Worm (Caenorhabditis elegans): Measurements from ENCODE around the gene srh-122.
"Not testable (repeated sequence)": the region's sequence is repeated elsewhere in the genome, so short reads cannot be mapped to it uniquely, and the experiment has no call there.

Gene srh-122

ce11 chrV:15369707-15370106 is 8.1 kb downstream of the srh-122 start, which contains the start of gene nhr-269:
TSS of gene nhr-269 (minus strand) at chrV:15369807.
- TF ChIP-seq che-1 (tag; optimal IDR thresholded peaks at IDR 0.05) (no peak), nhr-232 (tag; optimal IDR thresholded peaks at IDR 0.05) (no peak), elt-2 (tag; optimal IDR thresholded peaks at IDR 0.05) (no peak), ama-1 (optimal IDR thresholded peaks at IDR 0.05) (no peak), hlh-15 (tag; optimal IDR thresholded peaks at IDR 0.05) (no peak), pros-1 (tag; optimal IDR thresholded peaks at IDR 0.05) (no peak), nfya-1 (tag; optimal IDR thresholded peaks at IDR 0.05) (no peak), fkh-10 (GFP tag; optimal IDR thresholded peaks at IDR 0.05) (no peak)

ce11 chrV:15367770-15368169 is 10.0 kb downstream of the srh-122 start:
- TF ChIP-seq tbx-7 (tag; optimal IDR thresholded peaks at IDR 0.05) (no peak), zip-5 (tag; optimal IDR thresholded peaks at IDR 0.05) (no peak), hlh-8 (tag; optimal IDR thresholded peaks at IDR 0.05) (no peak), ceh-31 (tag; optimal IDR thresholded peaks at IDR 0.05) (no peak), ceh-22 (tag; optimal IDR thresholded peaks at IDR 0.05) (no peak), pha-2 (tag; optimal IDR thresholded peaks at IDR 0.05) (no peak), pax-1 (tag; optimal IDR thresholded peaks at IDR 0.05) (no peak), C38D4.7 (GFP tag; optimal IDR thresholded peaks at IDR 0.05) (no peak), ref-2 (tag; optimal IDR thresholded peaks at IDR 0.05) (no peak), fkh-10 (GFP tag; optimal IDR thresholded peaks at IDR 0.05) (no peak), npax-4 (tag; optimal IDR thresholded peaks at IDR 0.05) (no peak), ztf-16 (tag; optimal IDR thresholded peaks at IDR 0.05) (no peak), unc-42 (tag; optimal IDR thresholded peaks at IDR 0.05) (no peak), ceh-18 (tag; optimal IDR thresholded peaks at IDR 0.05) (no peak), nfya-1 (tag; optimal IDR thresholded peaks at IDR 0.05) (no peak), eyg-1 (tag; optimal IDR thresholded peaks at IDR 0.05) (no peak), hlh-13 (GFP tag; optimal IDR thresholded peaks at IDR 0.05) (no peak), Y22D7AL.16 (tag; optimal IDR thresholded peaks at IDR 0.05) (no peak), rnt-1 (tag; optimal IDR thresholded peaks at IDR 0.05) (no peak)

ce11 chrV:15361412-15361811 is 16.4 kb downstream of the srh-122 start, which contains the start of gene ech-1.1:
TSS of gene ech-1.1 (minus strand) at chrV:15361512.
- not testable (repeated sequence) for TF ChIP-seq K02D7.2 (tag; optimal IDR thresholded peaks at IDR 0.05); pha-4 (tag; optimal IDR thresholded peaks at IDR 0.05); mec-3 (tag; optimal IDR thresholded peaks at IDR 0.05; ENCODE audit: borderline replicate concordance)

ce11 chrV:15354648-15355047 is 23.2 kb downstream of the srh-122 start, which contains the start of gene C29F3.7:
TSS of gene C29F3.7 (plus strand) at chrV:15354901.
- no peak for TF ChIP-seq hlh-15 (tag; optimal IDR thresholded peaks at IDR 0.05)
- TF ChIP-seq zip-5 (tag; optimal IDR thresholded peaks at IDR 0.05), result no peak
- TF ChIP-seq elt-2 (tag; optimal IDR thresholded peaks at IDR 0.05), result peak; percentile 62

- no peak for TF ChIP-seq mec-3 (tag; optimal IDR thresholded peaks at IDR 0.05; ENCODE audit: borderline replicate concordance)
- no peak for TF ChIP-seq elt-4 (tag; optimal IDR thresholded peaks at IDR 0.05)
Measured at ce11 chrV:15352376-15352775, 25.4 kb downstream of the srh-122 start, which contains the start of gene srx-58. TSS of gene srx-58 (plus strand) at chrV:15352676.

ce11 chrV:15350615-15351014 is 27.2 kb downstream of the srh-122 start, which contains the start of gene clec-231:
TSS of gene clec-231 (minus strand) at chrV:15350715.
- TF ChIP-seq C08G9.2 (tag; optimal IDR thresholded peaks at IDR 0.05) (no peak), pha-4 (tag; optimal IDR thresholded peaks at IDR 0.05) (no peak), elt-2 (tag; optimal IDR thresholded peaks at IDR 0.05) (no peak), ceh-24 (tag; optimal IDR thresholded peaks at IDR 0.05) (no peak), Y22D7AL.16 (tag; optimal IDR thresholded peaks at IDR 0.05) (no peak), sox-4 (tag; optimal IDR thresholded peaks at IDR 0.05) (no peak), unc-3 (GFP tag; conservative IDR thresholded peaks at IDR 0.05) (no peak), unc-3 (tag; optimal IDR thresholded peaks at IDR 0.05) (no peak), ztf-16 (tag; optimal IDR thresholded peaks at IDR 0.05) (no peak), unc-86 (tag; optimal IDR thresholded peaks at IDR 0.05) (no peak), pqm-1 (tag; optimal IDR thresholded peaks at IDR 0.05) (no peak), ceh-22 (tag; optimal IDR thresholded peaks at IDR 0.05) (no peak), fkh-6 (tag; optimal IDR thresholded peaks at IDR 0.05) (no peak), pros-1 (tag; optimal IDR thresholded peaks at IDR 0.05) (no peak), gmeb-2 (tag; optimal IDR thresholded peaks at IDR 0.05) (no peak), ceh-34 (tag; optimal IDR thresholded peaks at IDR 0.05) (no peak)
